Worm (Caenorhabditis elegans) whole organism, young adult: ENCODE measurements around the gene cdc-14.

Source experiments
- D2030.7 ChIP-seq: fragments of 200-800 bp; sonication (Bioruptor generic); IDR thresholded peaks from 2 replicates; pipeline ENCODE4 v1.3.6; 2022; ENCODE audit warnings: missing genetic modification reagents, missing genetic modification characterization, missing compliant biosample characterization
- F23B12.7 ChIP-seq: sonication (generic microtip); optimal IDR thresholded peaks from 2 replicates; lab custom pipeline; 2017; ENCODE audit warnings: missing genetic modification characterization, mild to moderate bottlenecking, missing compliant biosample characterization, antibody characterized with exemption, moderate library complexity; ENCODE audit not compliant: insufficient read depth
- F33H1.4 ChIP-seq: fragments of 200-800 bp; sonication (Bioruptor generic); IDR thresholded peaks from 2 replicates; pipeline ENCODE4 v1.3.6; 2022; ENCODE audit warnings: missing genetic modification reagents, missing genetic modification characterization, missing compliant biosample characterization
- F37B4.10 ChIP-seq: fragments of 200-800 bp; sonication (Bioruptor generic); IDR thresholded peaks from 2 replicates; pipeline ENCODE4 v1.3.6; 2022; ENCODE audit warnings: missing genetic modification characterization, missing compliant biosample characterization
- K12H6.12 ChIP-seq: fragments of 200-800 bp; sonication (Bioruptor generic); optimal IDR thresholded peaks from 2 replicates; lab custom pipeline; 2018; ENCODE audit warnings: mild to moderate bottlenecking, missing genetic modification characterization, missing compliant biosample characterization
- Y56A3A.18 ChIP-seq: fragments of 200-800 bp; sonication (Bioruptor generic); IDR thresholded peaks from 2 replicates; pipeline ENCODE4 v1.3.6; 2022; ENCODE audit warnings: missing genetic modification reagents, missing genetic modification characterization, missing compliant biosample characterization
- Y67H2A.10 ChIP-seq: fragments of 200-800 bp; sonication (Bioruptor generic); conservative IDR thresholded peaks from 2 replicates; pipeline ENCODE4 v1.3.6; 2022; ENCODE audit warnings: missing genetic modification reagents, missing genetic modification characterization, missing compliant biosample characterization
- Y95B8A.8 ChIP-seq: fragments of 200-800 bp; sonication (Bioruptor generic); IDR thresholded peaks from 2 replicates; pipeline ENCODE4 v1.3.6; 2022; ENCODE audit warnings: missing genetic modification reagents, missing genetic modification characterization, missing compliant biosample characterization
- ZK185.1 ChIP-seq: sonication (generic microtip); optimal IDR thresholded peaks from 2 replicates; lab custom pipeline; 2016; ENCODE audit warnings: mild to moderate bottlenecking, missing genetic modification characterization, missing compliant biosample characterization; ENCODE audit not compliant: poor library complexity, severe bottlenecking
- akir-1 ChIP-seq: fragments of 200-800 bp; sonication (Bioruptor generic); optimal IDR thresholded peaks from 2 replicates; lab custom pipeline; 2018; ENCODE audit warnings: mild to moderate bottlenecking, missing genetic modification characterization, moderate library complexity, missing compliant biosample characterization
- attf-5 ChIP-seq: fragments of 200-800 bp; sonication (Bioruptor generic); optimal IDR thresholded peaks from 2 replicates; lab custom pipeline; 2018; ENCODE audit warnings: mild to moderate bottlenecking, missing genetic modification characterization, missing compliant biosample characterization
- bed-2 ChIP-seq: fragments of 200-800 bp; sonication (Bioruptor generic); IDR thresholded peaks from 2 replicates; pipeline ENCODE4 v1.3.6; 2022; ENCODE audit warnings: missing genetic modification reagents, missing genetic modification characterization, missing compliant biosample characterization
- ceh-100 ChIP-seq: fragments of 200-800 bp; sonication (Bioruptor generic); IDR thresholded peaks from 2 replicates; pipeline ENCODE4 v1.3.6; 2022; ENCODE audit warnings: missing genetic modification reagents, missing genetic modification characterization, missing compliant biosample characterization
- dpl-1 ChIP-seq: fragments of 150-350 bp; optimal IDR thresholded peaks from 2 replicates; lab custom pipeline; 2014; ENCODE audit warnings: missing biosample characterization, missing genetic modification reagents, missing genetic modification characterization
- ekl-4 ChIP-seq: fragments of 200-800 bp; sonication (Bioruptor generic); IDR thresholded peaks from 2 replicates; pipeline ENCODE4 v1.3.6; 2022; ENCODE audit warnings: missing genetic modification reagents, missing genetic modification characterization, missing compliant biosample characterization
- gei-17 ChIP-seq: fragments of 200-800 bp; sonication (Bioruptor generic); optimal IDR thresholded peaks from 2 replicates; lab custom pipeline; 2018; ENCODE audit warnings: mild to moderate bottlenecking, missing genetic modification characterization, missing compliant biosample characterization
- hlh-12 ChIP-seq: sonication (generic microtip); optimal IDR thresholded peaks from 2 replicates; lab custom pipeline; 2016; ENCODE audit warnings: missing genetic modification characterization, missing compliant biosample characterization
- hlh-26 ChIP-seq: fragments of 200-800 bp; sonication (Bioruptor generic); conservative IDR thresholded peaks from 2 replicates; pipeline ENCODE4 v1.3.6; 2022; ENCODE audit warnings: missing genetic modification reagents, missing genetic modification characterization, missing compliant biosample characterization
- hmg-1.2 ChIP-seq: fragments of 200-800 bp; sonication (Bioruptor generic); IDR thresholded peaks from 2 replicates; pipeline ENCODE4 v1.3.6; 2022; ENCODE audit warnings: missing genetic modification reagents, missing genetic modification characterization, missing compliant biosample characterization
- hsf-1 ChIP-seq: fragments of 200-800 bp; sonication (Bioruptor generic); IDR thresholded peaks from 2 replicates; pipeline ENCODE4 v1.3.6; 2022; ENCODE audit warnings: missing genetic modification reagents, missing genetic modification characterization, missing compliant biosample characterization
- lag-1 ChIP-seq: fragments of 200-800 bp; sonication (Bioruptor generic); IDR thresholded peaks from 2 replicates; pipeline ENCODE4 v1.3.6; 2022; ENCODE audit warnings: missing genetic modification reagents, missing genetic modification characterization, missing compliant biosample characterization
- let-526 ChIP-seq: fragments of 200-800 bp; sonication (Bioruptor generic); IDR thresholded peaks from 2 replicates; pipeline ENCODE4 v1.3.6; 2022; ENCODE audit warnings: missing genetic modification reagents, missing genetic modification characterization, missing compliant biosample characterization
- lin-40 ChIP-seq: sonication (generic microtip); optimal IDR thresholded peaks from 2 replicates; lab custom pipeline; 2016; ENCODE audit warnings: missing genetic modification characterization, mild to moderate bottlenecking, missing compliant biosample characterization, missing genotype, missing genetic modification reagents
- lin-54 ChIP-seq: fragments of 200-800 bp; sonication (Bioruptor generic); optimal IDR thresholded peaks from 2 replicates; lab custom pipeline; 2018; ENCODE audit warnings: mild to moderate bottlenecking, missing genetic modification characterization, missing compliant biosample characterization
- lsl-1 ChIP-seq: fragments of 200-800 bp; sonication (Bioruptor generic); optimal IDR thresholded peaks from 2 replicates; lab custom pipeline; 2018; ENCODE audit warnings: mild to moderate bottlenecking, missing genetic modification characterization, moderate library complexity, missing compliant biosample characterization
- mcd-1 ChIP-seq: fragments of 200-800 bp; sonication (Bioruptor generic); IDR thresholded peaks from 2 replicates; pipeline ENCODE4 v1.3.6; 2022; ENCODE audit warnings: missing genetic modification reagents, missing genetic modification characterization, missing compliant biosample characterization
- mes-4 ChIP-seq: sonication (generic microtip); optimal IDR thresholded peaks from 2 replicates; lab custom pipeline; 2016; ENCODE audit warnings: missing genotype, missing genetic modification characterization, missing compliant biosample characterization
- repo-1 ChIP-seq: sonication (generic microtip); optimal IDR thresholded peaks from 2 replicates; lab custom pipeline; 2017; ENCODE audit warnings: mild to moderate bottlenecking, missing genetic modification characterization, missing compliant biosample characterization
- snpc-1.3 ChIP-seq: sonication (generic microtip); optimal IDR thresholded peaks from 2 replicates; lab custom pipeline; 2017; ENCODE audit warnings: missing genetic modification characterization, mild to moderate bottlenecking, missing compliant biosample characterization, antibody characterized with exemption, moderate library complexity, missing genotype, missing genetic modification reagents; ENCODE audit not compliant: insufficient read depth
- snpc-4 ChIP-seq, 5 experiments: fragments of 150-350 bp in 1 of 5; sonication (generic microtip) in 4 of 5; optimal IDR thresholded peaks; 2 replicates each; lab custom pipeline; 2014 to 2018; ENCODE audit warnings: missing genetic modification characterization in 5 of 5, missing biosample characterization in 3 of 5, antibody characterized with exemption in 2 of 5, mild to moderate bottlenecking in 2 of 5, missing compliant biosample characterization in 2 of 5, missing genotype in 2 of 5, moderate library complexity in 2 of 5, missing genetic modification reagents in 1 of 5
- ztf-22 ChIP-seq: fragments of 200-800 bp; sonication (Bioruptor generic); optimal IDR thresholded peaks from 2 replicates; lab custom pipeline; 2018; ENCODE audit warnings: mild to moderate bottlenecking, missing genetic modification characterization, moderate library complexity, missing compliant biosample characterization
- ztf-25 ChIP-seq: fragments of 200-800 bp; sonication (Bioruptor generic); IDR thresholded peaks from 2 replicates; pipeline ENCODE4 v1.3.6; 2022; ENCODE audit warnings: missing genetic modification reagents, missing genetic modification characterization, missing compliant biosample characterization
- ztf-28 ChIP-seq: fragments of 200-800 bp; sonication (Bioruptor generic); IDR thresholded peaks from 2 replicates; pipeline ENCODE4 v1.3.6; 2022; ENCODE audit warnings: missing genetic modification reagents, missing genetic modification characterization, missing compliant biosample characterization

cdc-14 gene

DNA sequence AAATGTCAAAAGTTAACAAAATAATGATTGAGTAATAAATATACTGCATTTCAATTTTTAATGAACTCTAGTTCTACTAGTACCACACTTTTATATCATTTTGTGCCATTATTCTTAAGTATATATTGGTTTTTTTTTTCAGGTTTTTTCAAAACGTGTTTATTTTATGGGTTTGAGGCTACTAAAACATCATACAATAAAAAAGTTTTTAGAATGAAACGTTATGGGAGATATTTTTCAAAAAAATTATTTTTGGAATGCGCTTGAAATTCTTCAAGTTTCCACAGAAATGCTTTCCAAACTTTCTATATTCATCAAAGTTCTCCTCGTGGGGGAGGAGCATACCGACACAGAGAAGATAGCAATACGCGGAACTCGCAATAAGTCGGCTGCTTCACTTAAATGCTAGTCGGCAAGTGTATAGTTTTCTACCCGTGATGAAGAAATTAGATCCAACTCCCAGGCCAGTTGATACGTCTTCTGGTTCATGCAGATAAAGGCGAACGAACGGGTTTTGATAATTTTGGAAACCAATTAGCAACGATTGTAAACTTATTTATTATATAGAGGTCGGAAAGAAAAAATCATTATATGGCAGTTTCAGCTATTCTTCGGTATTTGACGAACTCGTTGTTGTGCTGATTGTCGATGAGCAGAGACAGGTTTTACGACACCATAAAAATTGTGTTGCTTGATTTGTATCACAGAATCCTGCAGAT, 6.3 kb upstream of the cdc-14 start, which contains the start of gene C17G10.10 (continued):
- TF ChIP-seq Y67H2A.10 (GFP tag; lab: Robert Waterston, UW) (no peak), snpc-1.3 (peak; percentile 87), hmg-1.2 (GFP tag; lab: Robert Waterston, UW) (peak; percentile 90), D2030.7 (GFP tag; lab: Robert Waterston, UW) (peak; percentile 82)
- TF ChIP-seq, all 124 proteins: peak for 53

DNA sequence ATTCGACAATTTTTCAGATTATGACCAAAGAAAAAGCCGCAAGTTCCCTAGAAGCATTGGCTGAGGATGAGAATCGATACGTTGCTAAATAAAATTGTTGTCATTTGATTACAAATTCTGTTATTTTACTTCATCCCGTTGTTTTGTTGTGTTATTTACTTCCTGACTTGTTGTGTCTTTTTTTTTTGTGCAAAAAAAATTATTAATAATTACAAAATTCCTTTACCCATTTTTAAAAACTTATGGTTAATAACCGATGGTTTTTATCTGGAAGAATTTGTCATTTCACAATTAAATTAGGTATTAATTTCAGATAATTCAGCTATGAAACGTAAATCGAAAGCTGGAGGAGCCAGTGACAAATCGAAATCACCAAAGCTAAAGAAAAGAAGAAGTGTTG, 3.0 kb upstream of the cdc-14 start, which contains the start of gene C17G10.1:
C17G10.1 (plus strand) TSS at position 301 of the 400 bp plus-strand sequence.
- TF ChIP-seq mes-4 (tag; lab: Kevin White, UChicago): no peak
- no peak for TF ChIP-seq hlh-12
- TF ChIP-seq F33H1.4: no peak
- TF ChIP-seq F37B4.10: no peak
- TF ChIP-seq Y95B8A.8 (GFP tag; lab: Robert Waterston, UW): no peak
- no peak for TF ChIP-seq hsf-1 (GFP tag; lab: Robert Waterston, UW)
- TF ChIP-seq repo-1 (tag; lab: Kevin White, UChicago): no peak
- no peak for TF ChIP-seq lin-40 (tag; lab: Kevin White, UChicago)
- TF ChIP-seq ekl-4 (GFP tag; lab: Robert Waterston, UW): no peak
- no peak for TF ChIP-seq Y56A3A.18 (GFP tag; lab: Robert Waterston, UW)
- TF ChIP-seq akir-1 (GFP tag; lab: Kevin White, UChicago): no peak
- TF ChIP-seq ZK185.1: no peak
- TF ChIP-seq bed-2 (GFP tag; lab: Robert Waterston, UW): no peak
- TF ChIP-seq gei-17 (GFP tag; lab: Kevin White, UChicago): no peak

DNA sequence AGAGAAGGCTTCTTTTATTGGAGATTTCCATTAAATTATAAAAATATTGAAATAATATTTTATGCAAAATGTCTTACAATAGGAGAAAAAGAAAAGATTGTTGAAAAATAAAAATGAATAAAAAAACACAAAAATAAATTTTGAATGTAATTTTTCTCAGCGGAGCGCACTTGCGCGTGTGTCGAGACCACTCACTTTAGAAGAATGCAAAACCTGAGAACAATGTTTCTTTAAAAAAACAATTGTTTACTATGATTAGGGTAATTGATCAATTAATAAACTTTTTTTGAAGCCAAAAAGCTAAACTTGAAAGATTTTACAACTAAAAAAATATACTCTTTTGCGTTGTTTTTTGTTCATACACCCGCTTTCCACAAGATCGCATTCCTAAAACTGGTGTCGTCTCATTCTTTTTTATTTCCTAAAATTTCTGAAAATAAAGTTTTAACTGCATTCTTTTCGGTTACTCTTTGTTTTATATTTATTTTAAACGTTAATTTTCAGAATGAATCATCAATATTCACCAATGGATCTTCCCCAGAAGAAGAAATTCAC, 1.1 kb upstream of the cdc-14 start, which contains the start of gene ttc-4:
ttc-4 (plus strand) TSS at position 505 of the 555 bp plus-strand sequence.
- TF ChIP-seq ztf-25 (no peak), let-526 (GFP tag; lab: Robert Waterston, UW) (no peak), F23B12.7 (tag; lab: Kevin White, UChicago) (peak; percentile 30), lsl-1 (GFP tag; lab: Kevin White, UChicago) (peak; percentile 36), K12H6.12 (tag; lab: Kevin White, UChicago) (peak; percentile 17), lin-54 (GFP tag; lab: Kevin White, UChicago) (peak; percentile 49), lag-1 (GFP tag; lab: Robert Waterston, UW) (no peak), ztf-28 (GFP tag; lab: Robert Waterston, UW) (0 out of 2 replicates have a peak, but pooled peaks have one; percentile 7), attf-5 (GFP tag; lab: Kevin White, UChicago) (peak; percentile 80), ztf-22 (GFP tag; lab: Kevin White, UChicago) (no peak), hlh-26 (GFP tag; lab: Robert Waterston, UW) (no peak), snpc-4 (GFP tag; optimal IDR thresholded peaks at IDR 0.05; lab: Kevin White, UChicago) (no peak), snpc-4 (tag; optimal IDR thresholded peaks at IDR 0.05; lab: Kevin White, UChicago) (peak in 1 of 4 experiments; percentile 64), mcd-1 (GFP tag; lab: Robert Waterston, UW) (peak; percentile 74), ceh-100 (GFP tag; lab: Robert Waterston, UW) (peak; percentile 93), dpl-1 (peak; percentile 23)
- TF ChIP-seq, all 124 proteins: peak for 10
